Worm (Caenorhabditis elegans): ENCODE data around the gene fcd-2.

The fcd-2 gene

DNA sequence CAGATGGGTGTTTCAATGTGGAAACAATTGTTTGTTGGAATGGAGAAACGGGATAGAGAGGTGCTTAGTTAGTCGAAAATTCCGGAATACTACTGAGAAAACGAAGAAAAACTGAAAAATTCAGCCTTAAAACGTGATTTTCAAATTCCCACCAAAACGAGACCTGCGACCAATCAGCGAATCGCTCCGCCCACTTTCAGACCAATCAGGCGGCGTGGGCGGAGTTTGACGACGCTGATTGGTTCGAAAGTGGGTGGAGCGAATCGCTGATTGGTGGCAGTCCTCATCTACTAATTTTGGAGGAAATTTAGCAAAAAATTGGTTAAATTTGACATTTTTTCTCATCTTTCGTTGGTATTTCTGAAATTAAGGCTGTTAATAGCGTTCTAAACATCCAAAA is 1.8 kb downstream of the fcd-2 start:
- TF ChIP-seq dsc-1 (tag; optimal IDR thresholded peaks at IDR 0.05) = no peak
- no peak for TF ChIP-seq tbx-2 (tag; optimal IDR thresholded peaks at IDR 0.05)
- no peak for TF ChIP-seq efl-1 (optimal IDR thresholded peaks at IDR 0.05)
- peak in 1 of 2 experiments; percentile 25 for TF ChIP-seq efl-1 (GFP tag; optimal IDR thresholded peaks at IDR 0.05 in 1 of 2)
- TF ChIP-seq nhr-12 (tag; optimal IDR thresholded peaks at IDR 0.05) = no peak

DNA sequence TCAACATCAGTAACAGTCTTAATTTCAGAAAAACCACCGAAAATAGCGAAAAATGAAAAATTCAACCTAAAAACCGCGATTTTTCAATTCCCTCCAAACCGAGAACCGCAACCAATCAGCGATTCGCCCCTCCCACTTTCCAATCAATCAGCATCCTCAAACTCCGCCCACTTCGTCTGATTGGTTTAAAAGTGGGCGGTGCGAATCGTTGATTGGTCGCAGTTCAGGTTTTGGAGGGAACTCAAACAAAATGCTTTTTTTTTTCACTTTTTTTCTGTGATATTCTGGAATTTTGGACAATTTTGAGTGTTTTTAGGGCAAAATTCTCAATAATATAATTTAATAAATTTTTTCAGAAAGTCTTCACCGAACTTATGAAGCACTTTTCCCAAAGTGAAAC is 2.4 kb downstream of the fcd-2 start:
- TF ChIP-seq isw-1 (GFP tag; IDR thresholded peaks at IDR 0.05) = no peak
- TF ChIP-seq efl-1 (optimal IDR thresholded peaks at IDR 0.05) = no peak
- peak; percentile 34 to 40 for TF ChIP-seq efl-1 (GFP tag; optimal IDR thresholded peaks at IDR 0.05 in 1 of 2)
- no peak for TF ChIP-seq skn-1 (tag; optimal IDR thresholded peaks at IDR 0.05)
- TF ChIP-seq irx-1 (tag; optimal IDR thresholded peaks at IDR 0.05) = no peak
- TF ChIP-seq nhr-12 (tag; optimal IDR thresholded peaks at IDR 0.05) = no peak
- TF ChIP-seq elt-3 (tag; optimal IDR thresholded peaks at IDR 0.05) = no peak
- peak in 1 of 3 experiments; percentile 9 for TF ChIP-seq dpl-1 (GFP tag; optimal IDR thresholded peaks at IDR 0.05)
- no peak for TF ChIP-seq efl-3 (GFP tag; optimal IDR thresholded peaks at IDR 0.05)
- TF ChIP-seq sox-4 (tag; optimal IDR thresholded peaks at IDR 0.05) = no peak

DNA sequence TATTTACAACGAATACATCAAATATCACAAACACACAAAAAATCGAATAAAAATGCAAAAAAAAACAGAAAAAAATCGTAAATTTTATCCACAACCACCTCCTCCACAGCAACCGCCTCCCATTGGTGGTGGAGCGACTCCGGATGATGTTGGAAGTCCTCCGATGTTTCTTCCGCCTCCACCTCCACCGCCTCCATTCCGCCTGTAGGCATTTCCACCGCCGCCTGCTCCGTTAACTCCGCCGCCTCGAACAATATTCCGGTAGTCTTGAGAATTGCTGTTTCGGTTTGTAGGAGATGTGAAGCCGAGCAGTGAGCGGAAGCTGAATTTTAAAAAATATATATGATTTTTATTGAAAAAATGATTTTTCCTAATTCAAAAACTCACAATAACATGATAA is 2.9 kb downstream of the fcd-2 start:
- TF ChIP-seq alr-1 (tag; optimal IDR thresholded peaks at IDR 0.05; ENCODE audit: borderline replicate concordance) (peak; percentile 79), efl-1 (optimal IDR thresholded peaks at IDR 0.05) (no peak), efl-1 (GFP tag; optimal IDR thresholded peaks at IDR 0.05 in 1 of 2) (peak in 1 of 2 experiments; percentile 43), rnt-1 (tag; optimal IDR thresholded peaks at IDR 0.05) (no peak)

DNA sequence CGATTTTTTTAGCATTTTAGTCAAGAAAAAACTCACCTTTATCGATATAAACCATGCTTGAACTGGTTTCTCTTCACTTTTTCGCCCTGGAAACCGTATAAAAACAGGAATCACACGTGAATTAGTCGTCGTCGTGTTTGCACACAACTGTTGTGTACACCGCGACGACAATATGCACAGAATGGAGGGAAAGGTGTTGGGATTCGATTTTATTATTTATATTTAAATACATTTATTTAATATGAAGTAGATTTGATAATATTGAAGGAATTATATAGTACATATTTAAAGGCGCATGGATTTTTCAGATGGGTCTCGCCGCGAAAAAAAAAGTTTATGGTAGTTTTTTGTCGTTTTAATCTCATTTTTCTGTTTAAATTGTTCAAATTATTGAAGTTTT is 3.4 kb downstream of the fcd-2 start, which contains the start of gene Y41E3.8:
Gene Y41E3.8, minus strand, starts transcription at position 88 of the 400 bp plus-strand sequence.
- TF ChIP-seq hpl-2 (GFP tag; optimal IDR thresholded peaks at IDR 0.05) (no peak), nhr-90 (tag; optimal IDR thresholded peaks at IDR 0.05; ENCODE audit: poor library complexity) (no peak), nhr-85 (tag) (peak; percentile 35), mdl-1 (tag; optimal IDR thresholded peaks at IDR 0.05) (peak in 1 of 2 experiments; percentile 43), zag-1 (tag; optimal IDR thresholded peaks at IDR 0.05) (no peak), lin-15B (tag; optimal IDR thresholded peaks at IDR 0.05) (peak; percentile 16), mep-1 (tag; optimal IDR thresholded peaks at IDR 0.05) (peak; percentile 74), skn-1 (tag; optimal IDR thresholded peaks at IDR 0.05) (no peak), nhr-71 (tag; optimal IDR thresholded peaks at IDR 0.05) (peak; percentile 43), ceh-8 (GFP tag; optimal IDR thresholded peaks at IDR 0.05) (no peak), F16B12.6 (tag; optimal IDR thresholded peaks at IDR 0.05) (peak; percentile 89), blmp-1 (tag; optimal IDR thresholded peaks at IDR 0.05) (peak; percentile 53), dsc-1 (tag; optimal IDR thresholded peaks at IDR 0.05) (peak; percentile 3), dpl-1 (GFP tag; optimal IDR thresholded peaks at IDR 0.05) (peak; percentile 39 to 82 (median 72)), nhr-84 (tag; optimal IDR thresholded peaks at IDR 0.05) (no peak), lin-35 (GFP tag; optimal IDR thresholded peaks at IDR 0.05) (peak; percentile 56 to 81), lin-13 (GFP tag; optimal IDR thresholded peaks at IDR 0.05) (no peak), snu-23 (GFP tag; optimal IDR thresholded peaks at IDR 0.05) (peak; percentile 49), pax-3 (tag; optimal IDR thresholded peaks at IDR 0.05) (no peak), efl-1 (optimal IDR thresholded peaks at IDR 0.05) (peak; percentile 66 to 69), efl-1 (GFP tag; optimal IDR thresholded peaks at IDR 0.05 in 1 of 2) (peak; percentile 79 to 97), ceh-90 (tag; optimal IDR thresholded peaks at IDR 0.05) (no peak), ces-1 (GFP tag; optimal IDR thresholded peaks at IDR 0.05) (no peak), C16A3.4 (tag; optimal IDR thresholded peaks at IDR 0.05) (peak; percentile 23), unc-86 (tag; optimal IDR thresholded peaks at IDR 0.05) (no peak), zip-4 (GFP tag; optimal IDR thresholded peaks at IDR 0.05) (no peak), xbp-1 (tag; optimal IDR thresholded peaks at IDR 0.05) (peak; percentile 89), ceh-63 (GFP tag; optimal IDR thresholded peaks at IDR 0.05) (no peak), nhr-47 (tag; optimal IDR thresholded peaks at IDR 0.05) (peak; percentile 32), nhr-76 (tag; optimal IDR thresholded peaks at IDR 0.05) (no peak), fkh-8 (tag; optimal IDR thresholded peaks at IDR 0.05) (no peak), sox-4 (tag; optimal IDR thresholded peaks at IDR 0.05) (no peak), fos-1 (tag; optimal IDR thresholded peaks at IDR 0.05) (no peak), ceh-82 (tag; optimal IDR thresholded peaks at IDR 0.05) (peak in 1 of 3 experiments; percentile 10), nhr-20 (tag; optimal IDR thresholded peaks at IDR 0.05) (peak; percentile 23), swsn-7 (tag; optimal IDR thresholded peaks at IDR 0.05) (peak; percentile 31), lsy-2 (tag; optimal IDR thresholded peaks at IDR 0.05) (peak; percentile 29 to 63), C04F5.9 (tag; optimal IDR thresholded peaks at IDR 0.05) (no peak)
